Worm (Caenorhabditis elegans): ENCODE data around the gene mrpl-41.

ce11 chrII:286551-286724 is 2.3 kb upstream of the mrpl-41 start, which contains the start of gene misc-1:
- TF ChIP-seq unc-62 (GFP tag; optimal IDR thresholded peaks at IDR 0.05 in 1 of 2): no peak
- no peak for TF ChIP-seq unc-62 (tag; optimal IDR thresholded peaks at IDR 0.05)
- no peak for TF ChIP-seq ces-1 (GFP tag; optimal IDR thresholded peaks at IDR 0.05)
- no peak for TF ChIP-seq daf-12 (tag; optimal IDR thresholded peaks at IDR 0.05)
- TF ChIP-seq mxl-3 (GFP tag; optimal IDR thresholded peaks at IDR 0.05): no peak
- no peak for TF ChIP-seq nhr-6 (tag; optimal IDR thresholded peaks at IDR 0.05)
- TF ChIP-seq snpc-4 (tag; optimal IDR thresholded peaks at IDR 0.05): no peak
- TF ChIP-seq aha-1 (tag): no peak
- no peak for TF ChIP-seq nhr-77 (tag; optimal IDR thresholded peaks at IDR 0.05)
- no peak for TF ChIP-seq nhr-28 (tag; optimal IDR thresholded peaks at IDR 0.05)
- TF ChIP-seq ztf-11 (tag; optimal IDR thresholded peaks at IDR 0.05): no peak
- no peak for TF ChIP-seq lir-3 (tag; optimal IDR thresholded peaks at IDR 0.05)
- no peak for TF ChIP-seq nhr-76 (tag; optimal IDR thresholded peaks at IDR 0.05)
- TF ChIP-seq fkh-10 (GFP tag; optimal IDR thresholded peaks at IDR 0.05): no peak
- no peak for TF ChIP-seq dpl-1 (GFP tag; optimal IDR thresholded peaks at IDR 0.05)

Data from whole organism, L4 larva.